Worm (Caenorhabditis elegans) whole organism, early embryonic: ENCODE results near the gene F09G2.8.

Experiments
- ama-1 ChIP-seq: fragments of 150-350 bp; optimal IDR thresholded peaks from 2 replicates; lab custom pipeline; 2014
- ceh-13 ChIP-seq: fragments of 200-800 bp; sonication (Bioruptor generic); optimal IDR thresholded peaks from 2 replicates; lab custom pipeline; 2018; ENCODE audit warnings: mild to moderate bottlenecking, missing genetic modification characterization, missing compliant biosample characterization
- ceh-36 ChIP-seq: sonication (generic microtip); optimal IDR thresholded peaks from 2 replicates; lab custom pipeline; 2016; ENCODE audit warnings: missing genetic modification characterization, inconsistent platforms, missing compliant biosample characterization
- flt-1 ChIP-seq: fragments of 200-800 bp; sonication (Bioruptor generic); IDR thresholded peaks from 2 replicates; pipeline ENCODE4 v1.3.6; 2022; ENCODE audit warnings: missing genetic modification characterization, missing compliant biosample characterization
- pes-1 ChIP-seq: fragments of 200-800 bp; sonication (Bioruptor generic); IDR thresholded peaks from 2 replicates; pipeline ENCODE4 v1.3.6; 2022; ENCODE audit warnings: missing genetic modification reagents, missing genetic modification characterization, missing compliant biosample characterization
- tbx-11 ChIP-seq: fragments of 200-800 bp; sonication (Bioruptor generic); IDR thresholded peaks from 2 replicates; pipeline ENCODE4 v1.3.6; 2022; ENCODE audit warnings: missing genetic modification characterization, missing compliant biosample characterization
- tbx-37 ChIP-seq: fragments of 200-800 bp; sonication (Bioruptor generic); conservative IDR thresholded peaks from 2 replicates; pipeline ENCODE4 v1.3.6; 2022; ENCODE audit warnings: missing genetic modification reagents, missing genetic modification characterization, missing compliant biosample characterization

DNA sequence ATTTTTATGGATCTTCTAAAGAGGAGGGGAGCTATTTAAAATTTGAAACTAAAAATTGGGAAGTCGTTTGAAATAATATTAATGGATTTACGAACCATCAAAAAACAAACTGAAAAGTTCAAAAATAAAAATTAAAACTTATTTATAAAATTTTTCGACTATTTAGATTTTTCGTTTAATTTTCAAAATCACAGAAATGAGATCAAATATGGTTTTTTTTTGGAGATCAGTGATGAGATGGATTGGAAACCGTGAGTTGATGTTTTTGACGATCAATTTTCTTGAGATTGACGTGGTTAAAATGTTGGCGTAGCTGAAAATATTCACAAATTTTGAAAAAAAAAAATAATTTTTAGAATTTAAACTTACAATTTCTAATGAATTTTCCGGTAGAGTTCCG is 25.5 kb upstream of the F09G2.8 start, which contains the start of gene C13F10.5:
- TF ChIP-seq ama-1 (lab: Kevin White, UChicago): no peak
- no peak for TF ChIP-seq tbx-37 (GFP tag; lab: Robert Waterston, UW)
- TF ChIP-seq ceh-36 (tag; lab: Kevin White, UChicago): no peak
- no peak for TF ChIP-seq tbx-11 (GFP tag; lab: Robert Waterston, UW)
- TF ChIP-seq pes-1 (GFP tag; lab: Robert Waterston, UW): no peak
- no peak for TF ChIP-seq flt-1 (GFP tag; lab: Robert Waterston, UW)
- no peak for TF ChIP-seq ceh-13 (GFP tag; lab: Kevin White, UChicago)
